Fruit fly (Drosophila melanogaster): ENCODE results near the gene crp.

Gene crp

DNA sequence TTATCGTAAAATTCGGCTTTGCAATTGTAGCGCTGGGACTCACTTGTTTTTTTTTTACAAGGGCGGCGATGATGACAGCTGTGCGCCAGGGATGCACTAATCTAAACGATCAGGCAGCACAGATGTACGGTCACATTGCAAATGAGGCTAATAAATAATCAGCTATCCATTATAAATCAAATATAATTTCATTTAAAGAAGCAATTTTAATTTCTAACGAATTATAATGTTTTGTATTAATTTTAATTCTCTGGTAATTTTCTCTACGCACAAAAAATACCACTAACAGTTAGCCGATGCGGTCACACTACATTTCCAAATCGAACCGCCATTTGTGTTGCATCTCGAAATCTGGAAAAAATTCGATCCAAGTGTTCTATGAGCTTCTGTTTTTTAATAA, 23.1 kb upstream of the crp start, which contains the start of the genes cni and fzy:
TSS of gene cni (minus strand) at position 79 of the 400 bp plus-strand sequence.
TSS of gene fzy (plus strand) at position 309 of the 400 bp plus-strand sequence.
- TF ChIP-seq CG7101 (tag; optimal IDR thresholded peaks at IDR 0.05), result peak; percentile 5
- TF ChIP-seq CG14711 (tag; optimal IDR thresholded peaks at IDR 0.05), result peak; percentile 43
- TF ChIP-seq bab1 (GFP tag; optimal IDR thresholded peaks at IDR 0.05), result peak; percentile 74
- no peak for TF ChIP-seq kay (GFP tag; ENCODE audit: borderline replicate concordance)
- no peak for TF ChIP-seq cnc (optimal IDR thresholded peaks at IDR 0.05)
- TF ChIP-seq cic (GFP tag; optimal IDR thresholded peaks at IDR 0.05), result peak; percentile 35
- TF ChIP-seq Clk (GFP tag; optimal IDR thresholded peaks at IDR 0.05), result no peak
- no peak for TF ChIP-seq Crg-1 (GFP tag; optimal IDR thresholded peaks at IDR 0.05)
- TF ChIP-seq CG11617 (GFP tag; optimal IDR thresholded peaks at IDR 0.05), result peak; percentile 67
- peak; percentile 37 for TF ChIP-seq Mnt (GFP tag; optimal IDR thresholded peaks at IDR 0.05)
- no peak for TF ChIP-seq Hr96 (GFP tag; optimal IDR thresholded peaks at IDR 0.05)
- TF ChIP-seq tj (GFP tag; optimal IDR thresholded peaks at IDR 0.05), result no peak
- TF ChIP-seq CG1620 (GFP tag; optimal IDR thresholded peaks at IDR 0.05), result peak; percentile 29
- TF ChIP-seq pad (GFP tag; optimal IDR thresholded peaks at IDR 0.05), result no peak
- no peak for TF ChIP-seq ovo (GFP tag; optimal IDR thresholded peaks at IDR 0.05)
- no peak for TF ChIP-seq CG12768 (GFP tag; optimal IDR thresholded peaks at IDR 0.05)
- no peak for TF ChIP-seq toe (GFP tag; optimal IDR thresholded peaks at IDR 0.05)
- TF ChIP-seq CG5204 (GFP tag; optimal IDR thresholded peaks at IDR 0.05), result no peak
- no peak for TF ChIP-seq CG7045 (GFP tag; optimal IDR thresholded peaks at IDR 0.05)
- no peak for TF ChIP-seq CG33017 (tag; optimal IDR thresholded peaks at IDR 0.05)

DNA sequence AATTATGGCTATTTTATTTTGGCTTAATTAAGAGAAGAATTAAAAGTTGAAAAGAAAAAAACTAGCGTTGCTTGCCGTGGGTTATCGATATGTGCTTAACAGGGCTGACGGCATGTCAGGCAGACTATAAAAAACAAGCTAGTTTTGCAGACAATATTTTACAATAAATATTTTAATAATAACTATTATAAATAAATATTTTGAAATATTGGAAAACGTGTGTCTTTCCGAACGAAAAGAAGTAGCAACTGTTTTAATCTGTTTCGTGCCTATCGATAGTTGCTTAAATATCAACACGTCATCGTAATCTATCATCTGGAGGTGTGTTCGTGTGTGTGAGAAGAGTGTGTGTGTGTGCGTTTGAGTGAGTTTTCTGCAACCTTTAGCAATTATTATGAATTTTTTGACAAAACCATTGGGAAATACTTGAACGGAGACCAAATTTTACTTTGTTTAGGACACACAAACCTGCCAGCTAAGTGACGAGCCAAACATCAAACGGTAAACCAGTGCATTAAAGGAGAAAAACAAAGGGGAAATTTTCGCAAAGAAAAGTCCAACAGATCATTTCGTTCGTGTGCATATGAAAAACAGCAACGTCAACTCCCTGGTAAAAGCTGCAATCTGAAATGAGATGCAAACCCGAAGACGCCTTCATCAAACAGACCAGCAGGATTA, 19.6 kb upstream of the crp start, which contains the start of the genes CG5861 and Syx5:
TSS of gene CG5861 (minus strand) at position 273 of the 678 bp plus-strand sequence.
TSS of gene Syx5 (plus strand) at position 321 of the 678 bp plus-strand sequence.
- TF ChIP-seq Clk (GFP tag; optimal IDR thresholded peaks at IDR 0.05), result peak; percentile 28
- peak; percentile 35 for TF ChIP-seq Crg-1 (GFP tag; optimal IDR thresholded peaks at IDR 0.05)
- no peak for TF ChIP-seq toe (GFP tag; optimal IDR thresholded peaks at IDR 0.05)
- peak; percentile 15 for TF ChIP-seq CG33017 (tag; optimal IDR thresholded peaks at IDR 0.05)
- TF ChIP-seq kay (GFP tag; ENCODE audit: borderline replicate concordance), result no peak
- TF ChIP-seq tj (GFP tag; optimal IDR thresholded peaks at IDR 0.05), result peak; percentile 89
- TF ChIP-seq bab1 (GFP tag; optimal IDR thresholded peaks at IDR 0.05), result peak; percentile 78
- peak; percentile 55 for TF ChIP-seq pad (GFP tag; optimal IDR thresholded peaks at IDR 0.05)
- peak; percentile 42 for TF ChIP-seq CG7045 (GFP tag; optimal IDR thresholded peaks at IDR 0.05)
- peak; percentile 78 for TF ChIP-seq CG7101 (tag; optimal IDR thresholded peaks at IDR 0.05)
- TF ChIP-seq CG11617 (GFP tag; optimal IDR thresholded peaks at IDR 0.05), result peak; percentile 72
- peak; percentile 46 to 65 for TF ChIP-seq cnc (optimal IDR thresholded peaks at IDR 0.05)
- no peak for TF ChIP-seq CG5204 (GFP tag; optimal IDR thresholded peaks at IDR 0.05)
- TF ChIP-seq Mnt (GFP tag; optimal IDR thresholded peaks at IDR 0.05), result peak; percentile 66
- no peak for TF ChIP-seq CG1620 (GFP tag; optimal IDR thresholded peaks at IDR 0.05)
- TF ChIP-seq CG14711 (tag; optimal IDR thresholded peaks at IDR 0.05), result peak; percentile 76
- TF ChIP-seq Hr96 (GFP tag; optimal IDR thresholded peaks at IDR 0.05), result no peak
- TF ChIP-seq CG12768 (GFP tag; optimal IDR thresholded peaks at IDR 0.05), result peak; percentile 58
- peak; percentile 59 for TF ChIP-seq cic (GFP tag; optimal IDR thresholded peaks at IDR 0.05)
- TF ChIP-seq ovo (GFP tag; optimal IDR thresholded peaks at IDR 0.05), result peak; percentile 9

- no peak for TF ChIP-seq Hr96 (GFP tag; optimal IDR thresholded peaks at IDR 0.05)
- TF ChIP-seq toe (GFP tag; optimal IDR thresholded peaks at IDR 0.05), result no peak
- TF ChIP-seq CG5204 (GFP tag; optimal IDR thresholded peaks at IDR 0.05), result no peak
- no peak for TF ChIP-seq Clk (GFP tag; optimal IDR thresholded peaks at IDR 0.05)
- TF ChIP-seq pad (GFP tag; optimal IDR thresholded peaks at IDR 0.05), result peak; percentile 40
- peak; percentile 51 for TF ChIP-seq bab1 (GFP tag; optimal IDR thresholded peaks at IDR 0.05)
- peak; percentile 19 for TF ChIP-seq CG12768 (GFP tag; optimal IDR thresholded peaks at IDR 0.05)
- no peak for TF ChIP-seq cic (GFP tag; optimal IDR thresholded peaks at IDR 0.05)
- TF ChIP-seq CG1620 (GFP tag; optimal IDR thresholded peaks at IDR 0.05), result peak; percentile 65
- TF ChIP-seq CG14711 (tag; optimal IDR thresholded peaks at IDR 0.05), result peak; percentile 85
- TF ChIP-seq CG7101 (tag; optimal IDR thresholded peaks at IDR 0.05), result peak; percentile 75
- TF ChIP-seq kay (GFP tag; ENCODE audit: borderline replicate concordance), result peak; percentile 98
- TF ChIP-seq Crg-1 (GFP tag; optimal IDR thresholded peaks at IDR 0.05), result peak; percentile 43
- TF ChIP-seq CG7045 (GFP tag; optimal IDR thresholded peaks at IDR 0.05), result peak; percentile 33
- TF ChIP-seq ovo (GFP tag; optimal IDR thresholded peaks at IDR 0.05), result peak; percentile 84
- peak; percentile 39 for TF ChIP-seq Mnt (GFP tag; optimal IDR thresholded peaks at IDR 0.05)
- peak; percentile 63 for TF ChIP-seq CG11617 (GFP tag; optimal IDR thresholded peaks at IDR 0.05)
Measured at dm6 chr2L:16302773-16303279, 15.3 kb upstream of the crp start, which contains the start of gene GMF. GMF (minus strand) TSS chr2L:16302954.

dm6 chr2L:16299466-16300311, 12.2 kb upstream of the crp start, which contains the start of the genes heix and CG17328:
heix (minus strand) TSS chr2L:16299858.
CG17328 (plus strand) TSS chr2L:16299943.
- TF ChIP-seq ovo (GFP tag; optimal IDR thresholded peaks at IDR 0.05), result peak; percentile 1
- TF ChIP-seq CG11617 (GFP tag; optimal IDR thresholded peaks at IDR 0.05), result peak; percentile 78
- TF ChIP-seq cnc (optimal IDR thresholded peaks at IDR 0.05), result no peak
- peak; percentile 61 for TF ChIP-seq CG12768 (GFP tag; optimal IDR thresholded peaks at IDR 0.05)
- peak; percentile 71 for TF ChIP-seq CG7045 (GFP tag; optimal IDR thresholded peaks at IDR 0.05)
- TF ChIP-seq cic (GFP tag; optimal IDR thresholded peaks at IDR 0.05), result peak; percentile 27
- peak; percentile 48 for TF ChIP-seq CG14711 (tag; optimal IDR thresholded peaks at IDR 0.05)
- TF ChIP-seq kay (GFP tag; ENCODE audit: borderline replicate concordance), result peak; percentile 91
- peak; percentile 68 for TF ChIP-seq tj (GFP tag; optimal IDR thresholded peaks at IDR 0.05)
- no peak for TF ChIP-seq CG5204 (GFP tag; optimal IDR thresholded peaks at IDR 0.05)
- peak; percentile 68 for TF ChIP-seq Crg-1 (GFP tag; optimal IDR thresholded peaks at IDR 0.05)
- TF ChIP-seq bab1 (GFP tag; optimal IDR thresholded peaks at IDR 0.05), result peak; percentile 81
- TF ChIP-seq CG33017 (tag; optimal IDR thresholded peaks at IDR 0.05), result peak; percentile 51
- TF ChIP-seq CG7101 (tag; optimal IDR thresholded peaks at IDR 0.05), result peak; percentile 71
- TF ChIP-seq pad (GFP tag; optimal IDR thresholded peaks at IDR 0.05), result peak; percentile 34
- no peak for TF ChIP-seq Hr96 (GFP tag; optimal IDR thresholded peaks at IDR 0.05)
- TF ChIP-seq Mnt (GFP tag; optimal IDR thresholded peaks at IDR 0.05), result peak; percentile 57
- no peak for TF ChIP-seq toe (GFP tag; optimal IDR thresholded peaks at IDR 0.05)
- TF ChIP-seq CG1620 (GFP tag; optimal IDR thresholded peaks at IDR 0.05), result peak; percentile 40
- peak; percentile 44 for TF ChIP-seq Clk (GFP tag; optimal IDR thresholded peaks at IDR 0.05)

All from whole organism, adult.